Fruit fly (Drosophila melanogaster) whole organism, larva: ENCODE measurements around the gene CG13737.
A peak's percentile ranks its signal among the peaks of the same experiment; 100 is the strongest.

ENCODE experiments used
- noc ChIP-seq: fragments of 200-800 bp; sonication (Bioruptor generic); optimal IDR thresholded peaks from 3 replicates; lab custom pipeline; 2019; ENCODE audit warnings: missing biosample characterization, mild to moderate bottlenecking, missing genetic modification characterization, moderate library complexity

The CG13737 gene

dm6 chr3L:13884460-13885056, 5.8 kb downstream of the CG13737 start:
- no peak for TF ChIP-seq noc (tag; lab: Kevin White, UChicago)

DNA sequence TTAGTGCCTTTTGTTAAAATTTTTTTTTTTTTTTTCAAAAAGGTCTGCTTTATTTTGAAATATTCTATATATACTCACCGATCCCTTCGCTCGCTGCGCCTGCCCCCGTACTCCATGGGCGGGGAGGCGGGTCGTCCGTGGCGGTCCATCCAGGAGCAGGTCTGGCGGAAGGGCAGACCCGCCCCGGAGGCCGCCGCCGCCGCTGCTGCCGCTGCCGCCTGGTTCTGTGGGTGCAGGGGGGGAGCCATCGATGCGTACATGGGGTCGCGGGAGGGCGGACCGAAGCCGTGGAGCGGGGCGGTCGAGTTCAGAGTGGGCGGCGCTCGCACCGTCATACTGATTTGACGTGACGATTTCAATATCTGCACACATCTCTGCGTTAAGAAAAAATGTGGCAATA, 8.3 kb downstream of the CG13737 start:
- TF ChIP-seq noc (tag; lab: Kevin White, UChicago): no peak

DNA sequence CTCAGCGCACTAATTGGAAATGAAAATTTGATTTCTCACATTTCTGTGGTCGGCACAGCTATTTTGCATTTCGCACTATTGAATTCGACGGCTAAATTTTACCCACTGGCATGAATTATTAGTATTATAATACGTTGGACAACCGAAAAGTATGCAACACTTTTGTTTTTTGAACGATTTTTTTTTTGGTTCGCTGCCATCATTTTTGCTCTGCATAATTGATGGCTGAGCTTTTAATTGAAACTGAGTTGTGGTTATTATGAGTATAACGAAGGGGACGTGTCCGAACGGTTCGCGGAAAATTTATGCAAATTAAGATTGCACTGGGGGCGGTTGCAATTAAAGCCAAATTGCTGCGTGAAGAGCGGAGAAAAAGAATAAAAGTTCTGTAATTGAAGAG, 21.8 kb downstream of the CG13737 start:
- no peak for TF ChIP-seq noc (tag; lab: Kevin White, UChicago)

DNA sequence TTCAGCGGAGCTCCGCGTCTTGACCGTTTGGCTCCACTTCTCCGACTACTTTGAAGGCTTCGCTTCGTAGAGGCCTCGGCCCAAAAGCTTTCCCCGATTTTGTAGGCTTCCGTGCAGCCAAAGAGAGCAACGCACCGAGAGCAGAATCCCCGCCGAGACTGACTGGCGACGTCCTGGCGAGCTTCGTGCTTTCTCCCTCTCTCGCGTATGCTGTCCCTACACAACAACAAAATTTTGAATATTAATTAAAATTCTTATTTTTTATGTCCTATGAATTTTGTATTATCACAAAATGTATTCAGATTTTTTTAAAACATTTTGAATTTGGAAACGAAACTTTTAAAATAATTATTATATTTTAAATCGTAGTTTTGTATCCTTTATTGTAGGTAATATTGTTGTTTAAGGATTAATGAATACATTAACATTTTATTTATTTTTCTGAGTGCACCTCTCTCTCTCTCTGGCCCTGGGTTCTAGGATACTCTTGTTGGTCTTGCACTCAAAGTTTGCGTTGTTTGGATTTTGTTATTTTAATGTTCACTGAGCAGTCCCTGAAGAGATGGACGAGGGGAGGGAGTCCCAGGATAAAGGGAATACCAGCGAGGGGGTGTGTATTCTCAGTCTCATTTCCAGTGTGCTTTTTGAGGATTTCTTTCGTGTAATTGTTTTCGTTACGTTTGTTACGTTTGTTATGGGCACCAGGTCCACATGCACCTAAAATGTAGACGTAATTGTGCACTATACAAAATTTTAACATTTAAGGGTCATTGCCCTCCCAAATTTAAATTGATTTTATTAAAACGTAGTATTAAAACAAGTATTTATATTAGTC, 24.6 kb downstream of the CG13737 start, which contains the start of gene dysc:
Gene dysc (minus strand): TSS at position 51 of the 835 bp plus-strand sequence.
- no peak for TF ChIP-seq noc (tag; lab: Kevin White, UChicago)

DNA sequence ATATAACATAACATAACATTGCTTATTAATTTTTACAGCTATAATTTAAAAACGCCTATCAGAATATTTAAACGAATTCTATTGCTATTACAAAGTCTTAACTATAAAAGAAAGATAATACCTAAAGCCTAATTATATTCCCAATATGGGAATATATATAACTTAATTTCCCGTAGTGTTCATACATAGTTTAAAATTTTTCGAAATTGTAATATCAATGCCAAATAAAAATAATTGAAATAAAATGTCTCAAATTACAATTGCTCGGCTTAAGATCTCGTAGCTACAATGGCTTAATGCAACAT, 25.2 kb downstream of the CG13737 start:
- TF ChIP-seq noc (tag; lab: Kevin White, UChicago): no peak

dm6 chr3L:13904426-13904825, 25.6 kb downstream of the CG13737 start:
- no peak for TF ChIP-seq noc (tag; lab: Kevin White, UChicago)

DNA sequence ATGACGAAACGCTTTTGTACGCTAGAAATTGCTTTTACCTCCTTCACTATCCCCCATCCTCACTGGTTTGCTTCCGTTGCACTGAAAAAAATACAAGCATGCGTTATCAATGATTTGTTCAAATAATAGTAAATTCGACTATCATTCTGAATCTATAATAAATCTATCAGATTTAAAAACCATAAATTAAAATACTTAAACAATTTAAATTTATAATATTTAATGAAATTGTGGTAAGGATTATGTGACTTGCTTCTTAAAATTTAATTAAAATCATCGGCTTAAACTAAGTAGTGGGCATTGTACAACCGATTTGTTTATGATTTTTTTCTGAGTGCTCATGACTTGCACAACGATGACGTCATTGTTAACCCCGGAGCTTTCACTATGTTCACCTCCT, 26.7 kb downstream of the CG13737 start:
- peak; percentile 49 for TF ChIP-seq noc (tag; lab: Kevin White, UChicago)

dm6 chr3L:13911649-13912260, 33.0 kb downstream of the CG13737 start:
- TF ChIP-seq noc (tag; lab: Kevin White, UChicago): no peak

DNA sequence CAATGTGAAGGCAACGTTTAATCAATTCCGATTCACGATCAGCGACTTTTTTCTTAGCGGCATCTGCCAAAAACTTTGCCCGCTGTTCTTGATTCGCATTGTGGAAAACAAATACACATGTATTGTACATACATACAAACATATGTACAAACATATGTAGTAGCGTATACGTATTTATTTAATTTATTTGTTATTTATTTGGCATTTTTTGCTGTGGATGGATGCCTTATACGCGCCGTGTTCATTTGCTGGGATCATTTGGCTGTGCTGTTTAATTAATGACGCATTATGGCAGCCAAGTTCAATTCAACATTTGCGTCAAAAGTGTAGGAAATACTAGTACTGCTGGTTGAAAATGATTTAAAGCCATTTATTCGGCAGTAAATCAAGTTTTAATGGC, 34.0 kb downstream of the CG13737 start:
- TF ChIP-seq noc (tag; lab: Kevin White, UChicago): peak; percentile 58

- no peak for TF ChIP-seq noc (tag; lab: Kevin White, UChicago)
These were observed 35.8 kb downstream of the CG13737 start for dm6 chr3L:13914573-13914972.

DNA sequence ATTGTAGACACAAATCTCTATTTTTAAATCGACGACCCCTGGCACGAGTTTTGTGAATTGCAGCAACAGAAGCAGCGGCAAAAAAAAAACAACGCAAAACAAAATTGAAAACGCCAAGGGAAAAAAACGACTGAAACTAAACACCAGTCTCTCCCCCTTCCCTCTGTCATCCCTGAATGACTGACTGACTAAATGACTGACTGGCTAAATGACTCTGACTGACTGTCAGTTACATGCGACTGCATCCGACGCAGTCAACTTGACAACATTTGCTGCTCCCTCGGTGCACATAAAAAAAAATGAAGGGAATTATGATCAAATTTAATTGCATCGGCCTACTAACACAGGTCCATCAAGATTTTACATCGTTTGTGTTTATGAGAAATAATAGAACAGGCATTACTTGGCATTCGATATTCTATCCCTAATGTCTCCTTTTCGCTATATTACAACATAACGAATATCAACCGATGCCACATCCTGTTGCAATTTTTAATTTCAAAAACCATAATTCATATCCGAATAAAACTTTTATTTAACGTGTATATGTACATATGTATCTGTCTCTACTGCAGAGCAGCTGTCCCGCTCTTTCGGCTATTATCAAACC, 38.9 kb downstream of the CG13737 start:
- no peak for TF ChIP-seq noc (tag; lab: Kevin White, UChicago)

dm6 chr3L:13918774-13919173, 40.0 kb downstream of the CG13737 start:
- TF ChIP-seq noc (tag; lab: Kevin White, UChicago): no peak

- TF ChIP-seq noc (tag; lab: Kevin White, UChicago): peak; percentile 79
These were observed 41.2 kb downstream of the CG13737 start for dm6 chr3L:13919794-13920631.

- TF ChIP-seq noc (tag; lab: Kevin White, UChicago): no peak
These were observed 41.8 kb downstream of the CG13737 start for dm6 chr3L:13920632-13920981.

DNA sequence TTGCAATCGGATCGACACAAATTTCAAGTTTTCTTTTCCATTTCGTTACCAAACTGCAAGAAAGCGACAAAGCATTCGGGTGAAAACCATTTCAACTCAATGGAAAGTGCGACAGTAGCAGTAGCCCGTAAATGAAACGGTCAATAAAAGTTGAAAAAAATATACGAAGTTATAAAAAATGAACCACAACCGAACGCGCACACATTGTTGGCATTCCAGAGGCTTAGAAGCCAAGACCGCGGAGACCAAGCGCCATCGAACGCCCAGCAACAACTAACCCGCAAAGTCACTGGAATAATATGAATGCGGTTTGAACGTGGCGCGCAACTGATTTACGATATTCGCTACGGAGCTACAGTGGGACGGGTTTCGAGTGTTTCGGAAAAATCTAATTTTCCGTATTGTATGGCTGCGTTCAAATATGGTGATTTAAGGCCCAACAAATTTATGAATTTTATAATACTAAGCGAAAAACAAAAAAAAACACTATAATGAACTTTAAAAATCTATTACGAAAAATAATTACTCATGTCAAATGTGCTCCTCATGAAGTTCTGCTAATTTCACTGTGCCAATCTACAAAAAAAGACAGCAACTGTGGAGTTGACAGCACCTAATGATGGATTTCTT, 43.3 kb downstream of the CG13737 start:
- TF ChIP-seq noc (tag; lab: Kevin White, UChicago): peak; percentile 75
